Fruit fly (Drosophila melanogaster): Measurements from ENCODE around the gene Arpc3B.

The Arpc3B gene

dm6 chrX:17093900-17094446 is 11.7 kb downstream of the Arpc3B start:
- TF ChIP-seq row (GFP tag; IDR thresholded peaks at IDR 0.05) (peak; percentile 50), Vsx1 (GFP tag; optimal IDR thresholded peaks at IDR 0.05) (no peak), CG2875 (GFP tag; optimal IDR thresholded peaks at IDR 0.05) (no peak), CG12104 (GFP tag; optimal IDR thresholded peaks at IDR 0.05) (no peak), grn (GFP tag; optimal IDR thresholded peaks at IDR 0.05) (peak; percentile 55), Hey (tag; optimal IDR thresholded peaks at IDR 0.05) (no peak), CG3065 (GFP tag; optimal IDR thresholded peaks at IDR 0.05) (no peak), CG2202 (tag; optimal IDR thresholded peaks at IDR 0.05) (no peak), Trl (optimal IDR thresholded peaks at IDR 0.05) (no peak), Trl (GFP tag; optimal IDR thresholded peaks at IDR 0.05) (no peak), ken (GFP tag; IDR thresholded peaks at IDR 0.05) (no peak), HLH3B (GFP tag; IDR thresholded peaks at IDR 0.05) (no peak), bsh (GFP tag; optimal IDR thresholded peaks at IDR 0.05) (no peak), CG7839 (tag; optimal IDR thresholded peaks at IDR 0.05) (no peak), CG13775 (GFP tag; optimal IDR thresholded peaks at IDR 0.05) (no peak), CG11504 (tag; optimal IDR thresholded peaks at IDR 0.05) (no peak), eve (GFP tag; optimal IDR thresholded peaks at IDR 0.05) (no peak), sug (tag; optimal IDR thresholded peaks at IDR 0.05) (peak; percentile 73), CG9932 (GFP tag; IDR thresholded peaks at IDR 0.05) (peak; percentile 27; the same call in 1 of the 2 replicates), TFAM (GFP tag; optimal IDR thresholded peaks at IDR 0.05) (no peak), Dbx (GFP tag; IDR thresholded peaks at IDR 0.05) (no peak), lab (GFP tag; optimal IDR thresholded peaks at IDR 0.05) (peak; percentile 31), CG7372 (GFP tag; IDR thresholded peaks at IDR 0.05) (0 out of 2 replicates have a peak, but pooled peaks have one; percentile 10), CG13123 (GFP tag; optimal IDR thresholded peaks at IDR 0.05) (no peak), mirr (GFP tag; optimal IDR thresholded peaks at IDR 0.05) (peak; percentile 18), Med (GFP tag) (no peak), ems (GFP tag; optimal IDR thresholded peaks at IDR 0.05) (no peak), Abd-B (GFP tag; optimal IDR thresholded peaks at IDR 0.05) (no peak), CG3838 (GFP tag; optimal IDR thresholded peaks at IDR 0.05) (no peak), D19A (tag; optimal IDR thresholded peaks at IDR 0.05) (peak; percentile 44), Xrp1 (GFP tag; IDR thresholded peaks at IDR 0.05) (no peak), HHEX (GFP tag; optimal IDR thresholded peaks at IDR 0.05) (no peak), pros (GFP tag; optimal IDR thresholded peaks at IDR 0.05) (no peak), CG14441 (GFP tag; IDR thresholded peaks at IDR 0.05) (no peak), dpn (GFP tag; optimal IDR thresholded peaks at IDR 0.05) (no peak), GATAe (GFP tag; conservative IDR thresholded peaks at IDR 0.05) (0 out of 2 replicates have a peak, but pooled peaks have one; percentile 11), her (GFP tag; optimal IDR thresholded peaks at IDR 0.05) (no peak), sens (GFP tag) (peak; percentile 28), CG43689 (GFP tag; IDR thresholded peaks at IDR 0.05) (no peak), CG7556 (GFP tag; optimal IDR thresholded peaks at IDR 0.05) (no peak), CG17829 (tag; optimal IDR thresholded peaks at IDR 0.05) (no peak), CG17359 (tag; optimal IDR thresholded peaks at IDR 0.05) (no peak), CG18599 (GFP tag; optimal IDR thresholded peaks at IDR 0.05) (peak; percentile 19), CG4328 (GFP tag; optimal IDR thresholded peaks at IDR 0.05) (no peak), zen (tag; optimal IDR thresholded peaks at IDR 0.05) (no peak), CG10366 (GFP tag; IDR thresholded peaks at IDR 0.05) (peak; percentile 23; the same call in 1 of the 2 replicates), exex (tag; optimal IDR thresholded peaks at IDR 0.05) (peak; percentile 92), hb (GFP tag; IDR thresholded peaks at IDR 0.05; ENCODE audit: partially characterized antibody) (no peak), CG17361 (GFP tag; IDR thresholded peaks at IDR 0.05) (no peak), CG3995 (GFP tag; optimal IDR thresholded peaks at IDR 0.05) (no peak), sim (GFP tag; IDR thresholded peaks at IDR 0.05) (no peak)

Measured in whole organism, embryonic.